Worm (Caenorhabditis elegans): ENCODE results near the gene obr-2.

The obr-2 gene

ce11 chrV:14991489-14991888, 22.6 kb downstream of the obr-2 start (continued):
- TF ChIP-seq ets-4 (GFP tag; optimal IDR thresholded peaks at IDR 0.05) = no peak
- no peak for TF ChIP-seq nhr-90 (tag; optimal IDR thresholded peaks at IDR 0.05)
- no peak for TF ChIP-seq aptf-2 (GFP tag; conservative IDR thresholded peaks at IDR 0.05)
- TF ChIP-seq ztf-22 (GFP tag; optimal IDR thresholded peaks at IDR 0.05) = no peak
- no peak for TF ChIP-seq T26A5.8 (tag; optimal IDR thresholded peaks at IDR 0.05)
- TF ChIP-seq lin-40 (tag; optimal IDR thresholded peaks at IDR 0.05) = no peak
- TF ChIP-seq athp-1 (tag; optimal IDR thresholded peaks at IDR 0.05) = peak; percentile 71
- no peak for TF ChIP-seq let-526 (GFP tag; IDR thresholded peaks at IDR 0.05)
- TF ChIP-seq ztf-3 (GFP tag; optimal IDR thresholded peaks at IDR 0.05) = no peak
- no peak for TF ChIP-seq F57C9.4 (tag; optimal IDR thresholded peaks at IDR 0.05)
- TF ChIP-seq C17E4.6 (GFP tag; IDR thresholded peaks at IDR 0.05) = 0 out of 2 replicates have a peak, but pooled peaks have one; percentile 44
- no peak for TF ChIP-seq hmg-20 (GFP tag; IDR thresholded peaks at IDR 0.05)
- no peak for TF ChIP-seq ceh-27 (GFP tag; optimal IDR thresholded peaks at IDR 0.05)
- TF ChIP-seq hlh-12 (tag; optimal IDR thresholded peaks at IDR 0.05) = no peak
- TF ChIP-seq K12H6.12 (tag; optimal IDR thresholded peaks at IDR 0.05) = no peak
- TF ChIP-seq unc-62 (GFP tag; optimal IDR thresholded peaks at IDR 0.05) = no peak
- peak; percentile 91 for TF ChIP-seq Y95B8A.8 (GFP tag; IDR thresholded peaks at IDR 0.05)
- no peak for TF ChIP-seq ztf-28 (GFP tag; IDR thresholded peaks at IDR 0.05)
- no peak for TF ChIP-seq ztf-18 (tag; optimal IDR thresholded peaks at IDR 0.05)
- TF ChIP-seq Y53F4B.3 (GFP tag; IDR thresholded peaks at IDR 0.05) = no peak
- no peak for TF ChIP-seq F23B12.7 (tag; optimal IDR thresholded peaks at IDR 0.05; ENCODE audit: insufficient read depth)
- peak; percentile 89 for TF ChIP-seq hrde-1 (tag; optimal IDR thresholded peaks at IDR 0.05; ENCODE audit: borderline replicate concordance)
- no peak for TF ChIP-seq F55B11.4 (tag; optimal IDR thresholded peaks at IDR 0.05; ENCODE audit: borderline replicate concordance, insufficient read depth)
- TF ChIP-seq ztf-25 (GFP tag; IDR thresholded peaks at IDR 0.05) = no peak
- no peak for TF ChIP-seq ceh-91 (GFP tag; IDR thresholded peaks at IDR 0.05)
- TF ChIP-seq Y67H2A.10 (GFP tag; conservative IDR thresholded peaks at IDR 0.05) = no peak
- no peak for TF ChIP-seq egl-18 (GFP tag; IDR thresholded peaks at IDR 0.05)
- no peak for TF ChIP-seq mes-4 (tag; optimal IDR thresholded peaks at IDR 0.05)
- no peak for TF ChIP-seq ztf-26 (tag; optimal IDR thresholded peaks at IDR 0.05)
- no peak for TF ChIP-seq ceh-79 (tag; optimal IDR thresholded peaks at IDR 0.05)
- TF ChIP-seq F37B4.10 (GFP tag; IDR thresholded peaks at IDR 0.05) = no peak
- TF ChIP-seq ceh-100 (GFP tag; IDR thresholded peaks at IDR 0.05) = peak; percentile 56; the same call in 1 of the 2 replicates
- TF ChIP-seq tbp1 (GFP tag; optimal IDR thresholded peaks at IDR 0.05) = peak; percentile 42
- TF ChIP-seq rec-8 (tag; optimal IDR thresholded peaks at IDR 0.05) = no peak
- peak; percentile 76 for TF ChIP-seq madf-6 (GFP tag; IDR thresholded peaks at IDR 0.05)
- TF ChIP-seq dpl-1 (GFP tag; optimal IDR thresholded peaks at IDR 0.05) = no peak
- no peak for TF ChIP-seq lin-35 (GFP tag; optimal IDR thresholded peaks at IDR 0.05)
- TF ChIP-seq atf-7 (tag; optimal IDR thresholded peaks at IDR 0.05) = no peak
- TF ChIP-seq nfya-2 (GFP tag; IDR thresholded peaks at IDR 0.05) = no peak
- TF ChIP-seq pha-4 (tag; optimal IDR thresholded peaks at IDR 0.05) = no peak
- TF ChIP-seq him-1 (tag; optimal IDR thresholded peaks at IDR 0.05) = no peak
- TF ChIP-seq hlh-26 (GFP tag; conservative IDR thresholded peaks at IDR 0.05) = no peak
- peak; percentile 83; the same call in 1 of the 2 replicates for TF ChIP-seq Y53G8AR.9 (GFP tag; conservative IDR thresholded peaks at IDR 0.05)
- TF ChIP-seq sea-2 (GFP tag; IDR thresholded peaks at IDR 0.05) = no peak
- no peak for TF ChIP-seq lag-1 (GFP tag; IDR thresholded peaks at IDR 0.05)
- TF ChIP-seq F49E8.2 (tag; optimal IDR thresholded peaks at IDR 0.05; ENCODE audit: insufficient read depth) = peak; percentile 77
- TF ChIP-seq C06A6.2 (GFP tag; conservative IDR thresholded peaks at IDR 0.05) = no peak
- no peak for TF ChIP-seq sptf-2 (GFP tag; optimal IDR thresholded peaks at IDR 0.05)
- no peak for TF ChIP-seq akir-1 (GFP tag; optimal IDR thresholded peaks at IDR 0.05)
